Worm (Caenorhabditis elegans) whole organism, L2 larva: ENCODE results near the gene rbm-42.

ENCODE experiments used
- C34F6.9 ChIP-seq: fragments of 150-350 bp; optimal IDR thresholded peaks from 2 replicates; lab custom pipeline; 2014; ENCODE audit warnings: missing biosample characterization, missing genetic modification characterization
- F13H6.1 ChIP-seq: sonication (generic microtip); optimal IDR thresholded peaks from 2 replicates; lab custom pipeline; 2016; ENCODE audit warnings: missing genetic modification characterization, missing compliant biosample characterization
- R02D3.7 ChIP-seq: fragments of 150-350 bp; optimal IDR thresholded peaks from 2 replicates; lab custom pipeline; 2014; ENCODE audit warnings: missing biosample characterization, missing genetic modification characterization
- Y55F3AM.14 ChIP-seq: fragments of 200-800 bp; sonication (Bioruptor generic); optimal IDR thresholded peaks from 2 replicates; lab custom pipeline; 2018; ENCODE audit warnings: mild to moderate bottlenecking, missing genetic modification characterization, missing compliant biosample characterization
- ZK546.5 ChIP-seq: sonication (generic microtip); optimal IDR thresholded peaks from 2 replicates; lab custom pipeline; 2017; ENCODE audit warnings: missing biosample characterization, missing genetic modification characterization
- alr-1 ChIP-seq: fragments of 150-350 bp; optimal IDR thresholded peaks from 2 replicates; lab custom pipeline; 2014; ENCODE audit warnings: missing biosample characterization, missing genetic modification characterization
- aly-2 ChIP-seq: fragments of 150-350 bp; optimal IDR thresholded peaks from 2 replicates; lab custom pipeline; 2014; ENCODE audit warnings: missing biosample characterization, missing genetic modification characterization
- ama-1 ChIP-seq: fragments of 150-350 bp; optimal IDR thresholded peaks from 2 replicates; lab custom pipeline; 2018; ENCODE audit warnings: inconsistent platforms
- blmp-1 ChIP-seq: sonication (generic microtip); optimal IDR thresholded peaks from 2 replicates; lab custom pipeline; 2017; ENCODE audit warnings: missing genetic modification characterization, mild to moderate bottlenecking, missing compliant biosample characterization, antibody characterized with exemption, moderate library complexity; ENCODE audit not compliant: insufficient read depth
- ceh-16 ChIP-seq: fragments of 150-350 bp; optimal IDR thresholded peaks from 2 replicates; lab custom pipeline; 2014; ENCODE audit warnings: missing biosample characterization, missing genetic modification characterization
- ceh-82 ChIP-seq: fragments of 150-350 bp; optimal IDR thresholded peaks from 2 replicates; lab custom pipeline; 2014; ENCODE audit warnings: missing biosample characterization, missing genetic modification characterization
- crh-2 ChIP-seq: sonication (generic microtip); optimal IDR thresholded peaks from 2 replicates; lab custom pipeline; 2017; ENCODE audit warnings: missing biosample characterization, missing genetic modification characterization
- dmd-4 ChIP-seq: sonication (generic microtip); optimal IDR thresholded peaks from 2 replicates; lab custom pipeline; 2017; ENCODE audit warnings: missing biosample characterization, missing genetic modification characterization
- egl-27 ChIP-seq: sonication (generic microtip); optimal IDR thresholded peaks from 3 replicates; lab custom pipeline; 2017; ENCODE audit warnings: missing biosample characterization, missing genetic modification reagents, missing genetic modification characterization
- elt-1 ChIP-seq: fragments of 150-350 bp; optimal IDR thresholded peaks from 2 replicates; lab custom pipeline; 2014; ENCODE audit warnings: missing biosample characterization, missing genetic modification characterization
- elt-3 ChIP-seq: sonication (generic microtip); optimal IDR thresholded peaks from 2 replicates; lab custom pipeline; 2017; ENCODE audit warnings: missing biosample characterization, missing genetic modification characterization
- fos-1 ChIP-seq: fragments of 150-350 bp; optimal IDR thresholded peaks from 2 replicates; lab custom pipeline; 2014; ENCODE audit warnings: missing biosample characterization, missing genetic modification characterization
- gmeb-1 ChIP-seq: fragments of 150-350 bp; optimal IDR thresholded peaks from 2 replicates; lab custom pipeline; 2014; ENCODE audit warnings: missing biosample characterization, missing genetic modification characterization
- lin-11 ChIP-seq: fragments of 150-350 bp; sonication (generic microtip); optimal IDR thresholded peaks from 2 replicates; lab custom pipeline; 2014; ENCODE audit warnings: missing biosample characterization, missing genetic modification characterization, inconsistent platforms, mixed read lengths
- lin-13 ChIP-seq: fragments of 150-350 bp; optimal IDR thresholded peaks from 2 replicates; lab custom pipeline; 2014; ENCODE audit warnings: missing biosample characterization, missing genetic modification reagents, missing genetic modification characterization
- lin-39 ChIP-seq: fragments of 150-350 bp; optimal IDR thresholded peaks from 2 replicates; lab custom pipeline; 2014; ENCODE audit warnings: missing biosample characterization, missing genetic modification reagents, missing genetic modification characterization
- lsy-2 ChIP-seq, 2 experiments: fragments of 150-350 bp in 1 of 2; sonication (generic microtip) in 1 of 2; optimal IDR thresholded peaks; 2 replicates each; lab custom pipeline; 2014 to 2017; ENCODE audit warnings: missing biosample characterization in 2 of 2, missing genetic modification characterization in 2 of 2
- mab-5 ChIP-seq: fragments of 150-350 bp; optimal IDR thresholded peaks from 2 replicates; lab custom pipeline; 2014; ENCODE audit warnings: missing biosample characterization, missing genetic modification characterization
- mbf-1 ChIP-seq: sonication (generic microtip); optimal IDR thresholded peaks from 2 replicates; lab custom pipeline; 2017; ENCODE audit warnings: missing biosample characterization, missing genetic modification characterization
- mdl-1 ChIP-seq, 2 experiments: fragments of 150-350 bp in 1 of 2; sonication (generic microtip) in 1 of 2; optimal IDR thresholded peaks; 2 replicates each; lab custom pipeline; 2017; ENCODE audit warnings: missing biosample characterization in 2 of 2, missing genetic modification characterization in 2 of 2
- nhr-10 ChIP-seq: sonication (generic microtip); optimal IDR thresholded peaks from 2 replicates; lab custom pipeline; 2017; ENCODE audit warnings: missing biosample characterization, missing genetic modification characterization
- nhr-11 ChIP-seq: fragments of 150-350 bp; optimal IDR thresholded peaks from 2 replicates; lab custom pipeline; 2014; ENCODE audit warnings: missing biosample characterization, missing genetic modification characterization
- nhr-12 ChIP-seq: fragments of 150-350 bp; optimal IDR thresholded peaks from 2 replicates; lab custom pipeline; 2014; ENCODE audit warnings: missing biosample characterization, missing genetic modification characterization
- nhr-129 ChIP-seq: fragments of 150-350 bp; optimal IDR thresholded peaks from 2 replicates; lab custom pipeline; 2014; ENCODE audit warnings: missing biosample characterization, missing genetic modification characterization
- nhr-21 ChIP-seq: fragments of 150-350 bp; optimal IDR thresholded peaks from 2 replicates; lab custom pipeline; 2014; ENCODE audit warnings: missing biosample characterization, missing genetic modification characterization
- nhr-23 ChIP-seq: fragments of 150-350 bp; optimal IDR thresholded peaks from 2 replicates; lab custom pipeline; 2014; ENCODE audit warnings: missing biosample characterization, missing genetic modification reagents, missing genetic modification characterization
- nhr-237 ChIP-seq: fragments of 150-350 bp; optimal IDR thresholded peaks from 2 replicates; lab custom pipeline; 2014; ENCODE audit warnings: missing biosample characterization, missing genetic modification characterization
- nhr-25 ChIP-seq: fragments of 150-350 bp; sonication (generic microtip); optimal IDR thresholded peaks from 3 replicates; lab custom pipeline; 2014; ENCODE audit warnings: missing biosample characterization, missing genetic modification characterization
- nhr-6 ChIP-seq: fragments of 150-350 bp; optimal IDR thresholded peaks from 2 replicates; lab custom pipeline; 2014; ENCODE audit warnings: missing biosample characterization, missing genetic modification characterization
- nhr-77 ChIP-seq: fragments of 150-350 bp; optimal IDR thresholded peaks from 2 replicates; lab custom pipeline; 2014; ENCODE audit warnings: missing biosample characterization, missing genetic modification characterization
- sem-4 ChIP-seq: fragments of 150-350 bp; optimal IDR thresholded peaks from 2 replicates; lab custom pipeline; 2014; ENCODE audit warnings: missing biosample characterization, missing genetic modification reagents, missing genetic modification characterization
- skn-1 ChIP-seq: sonication (generic microtip); optimal IDR thresholded peaks from 2 replicates; lab custom pipeline; 2017; ENCODE audit warnings: missing biosample characterization, missing genetic modification characterization
- sma-3 ChIP-seq: sonication (generic microtip); optimal IDR thresholded peaks from 2 replicates; lab custom pipeline; 2016; ENCODE audit warnings: missing genetic modification reagents, missing genetic modification characterization, missing compliant biosample characterization
- sma-9 ChIP-seq, 2 experiments: fragments of 150-350 bp in 1 of 2; sonication (generic microtip) in 1 of 2; optimal IDR thresholded peaks; 2 replicates each; lab custom pipeline; 2014 to 2016; ENCODE audit warnings: missing genetic modification characterization in 2 of 2, mild to moderate bottlenecking in 1 of 2, missing biosample characterization in 1 of 2, missing compliant biosample characterization in 1 of 2, missing genetic modification reagents in 1 of 2, moderate library complexity in 1 of 2
- snpc-4 ChIP-seq: fragments of 150-350 bp; optimal IDR thresholded peaks from 2 replicates; lab custom pipeline; 2014; ENCODE audit warnings: missing biosample characterization, missing genetic modification characterization
- unc-39 ChIP-seq: fragments of 150-350 bp; optimal IDR thresholded peaks from 2 replicates; lab custom pipeline; 2014; ENCODE audit warnings: missing biosample characterization, missing genetic modification characterization
- unc-55 ChIP-seq: fragments of 150-350 bp; sonication (generic microtip); optimal IDR thresholded peaks from 3 replicates; lab custom pipeline; 2014; ENCODE audit warnings: missing biosample characterization, missing genetic modification reagents, missing genetic modification characterization
- unc-62 ChIP-seq: fragments of 150-350 bp; optimal IDR thresholded peaks from 2 replicates; lab custom pipeline; 2014; ENCODE audit warnings: missing biosample characterization, missing genetic modification reagents, missing genetic modification characterization
- zag-1 ChIP-seq: fragments of 150-350 bp; optimal IDR thresholded peaks from 2 replicates; lab custom pipeline; 2014; ENCODE audit warnings: missing biosample characterization, missing genetic modification characterization
- ztf-11 ChIP-seq: sonication (generic microtip); optimal IDR thresholded peaks from 2 replicates; lab custom pipeline; 2017; ENCODE audit warnings: missing biosample characterization, missing genetic modification characterization
- ztf-4 ChIP-seq: fragments of 150-350 bp; optimal IDR thresholded peaks from 2 replicates; lab custom pipeline; 2014; ENCODE audit warnings: missing biosample characterization, missing genetic modification characterization

rbm-42 gene

DNA sequence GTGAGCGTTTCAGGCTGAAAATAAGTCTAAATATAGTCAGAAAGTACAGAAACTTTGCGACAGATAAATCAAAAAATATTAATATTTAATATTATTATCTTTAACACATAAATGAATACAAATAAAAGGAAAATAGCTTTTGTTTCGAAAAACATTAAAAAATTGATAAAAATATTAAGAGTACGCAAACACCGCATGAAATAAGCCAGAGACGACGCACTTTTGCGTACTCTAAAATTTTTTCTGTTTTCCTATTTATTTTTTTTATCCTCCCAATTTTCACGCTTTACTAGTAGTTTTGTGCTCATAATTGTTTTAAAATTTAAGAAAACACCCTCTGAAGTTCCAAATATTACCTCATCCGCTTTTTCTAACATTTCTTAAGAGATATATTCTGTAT, at the start of gene rbm-42, which contains the start of gene grwd-1:
Gene rbm-42, minus strand, starts transcription at position 93 of the 400 bp plus-strand sequence.
Gene grwd-1, plus strand, starts transcription at position 328 of the 400 bp plus-strand sequence.
- TF ChIP-seq aly-2 (tag; lab: Kevin White, UChicago): no peak
- no peak for TF ChIP-seq snpc-4 (tag; lab: Kevin White, UChicago)
- TF ChIP-seq ceh-16 (tag; lab: Kevin White, UChicago): no peak
- no peak for TF ChIP-seq nhr-237 (tag; lab: Kevin White, UChicago)
- peak in 1 of 2 experiments; percentile 54 for TF ChIP-seq lsy-2 (tag; optimal IDR thresholded peaks at IDR 0.05; lab: Kevin White, UChicago)
- no peak for TF ChIP-seq lin-39 (tag; lab: Kevin White, UChicago)
- TF ChIP-seq nhr-11 (tag; lab: Kevin White, UChicago): no peak
- TF ChIP-seq C34F6.9: peak; percentile 64
- no peak for TF ChIP-seq mab-5
- peak; percentile 80 for TF ChIP-seq unc-55 (GFP tag; lab: Kevin White, UChicago)
- peak; percentile 21 for TF ChIP-seq crh-2
- TF ChIP-seq, all 48 proteins: peak for 4

ce11 chrIII:5202641-5203040, 49.6 kb upstream of the rbm-42 start:
- TF ChIP-seq zag-1 (tag; lab: Kevin White, UChicago) (no peak), dmd-4 (tag; lab: Kevin White, UChicago) (no peak), nhr-23 (no peak), sem-4 (tag; lab: Kevin White, UChicago) (no peak), C34F6.9 (peak; percentile 74), egl-27 (tag; lab: Kevin White, UChicago) (peak; percentile 51), unc-39 (tag; lab: Kevin White, UChicago) (no peak), skn-1 (no peak), elt-1 (no peak), Y55F3AM.14 (no peak), mbf-1 (no peak), ztf-11 (tag; lab: Kevin White, UChicago) (no peak), ama-1 (lab: Kevin White, UChicago) (no peak), nhr-21 (peak; percentile 55), F13H6.1 (tag; lab: Kevin White, UChicago) (peak; percentile 54), mdl-1 (tag; optimal IDR thresholded peaks at IDR 0.05; lab: Kevin White, UChicago) (no peak), lsy-2 (tag; optimal IDR thresholded peaks at IDR 0.05; lab: Kevin White, UChicago) (peak; percentile 7 to 51), snpc-4 (tag; lab: Kevin White, UChicago) (no peak), sma-9 (GFP tag; optimal IDR thresholded peaks at IDR 0.05; lab: Kevin White, UChicago) (peak; percentile 80), sma-9 (tag; optimal IDR thresholded peaks at IDR 0.05; lab: Kevin White, UChicago) (no peak), alr-1 (tag; lab: Kevin White, UChicago) (no peak), lin-13 (GFP tag; lab: Kevin White, UChicago) (peak; percentile 55), sma-3 (GFP tag; lab: Kevin White, UChicago) (peak; percentile 63), blmp-1 (tag; lab: Kevin White, UChicago) (peak; percentile 70), elt-3 (tag; lab: Kevin White, UChicago) (no peak), aly-2 (tag; lab: Kevin White, UChicago) (no peak), ceh-16 (tag; lab: Kevin White, UChicago) (no peak), ceh-82 (no peak), gmeb-1 (tag; lab: Kevin White, UChicago) (peak; percentile 54), lin-11 (tag; lab: Kevin White, UChicago) (no peak), nhr-6 (peak; percentile 71), nhr-12 (tag; lab: Kevin White, UChicago) (no peak), ZK546.5 (no peak), lin-39 (tag; lab: Kevin White, UChicago) (no peak), unc-55 (GFP tag; lab: Kevin White, UChicago) (peak; percentile 45), nhr-25 (tag; lab: Kevin White, UChicago) (peak; percentile 92), R02D3.7 (no peak), crh-2 (peak; percentile 86), nhr-77 (no peak), nhr-129 (tag; lab: Kevin White, UChicago) (peak; percentile 80), nhr-237 (tag; lab: Kevin White, UChicago) (no peak), nhr-10 (tag; lab: Kevin White, UChicago) (no peak), nhr-11 (tag; lab: Kevin White, UChicago) (no peak), unc-62 (GFP tag; lab: Kevin White, UChicago) (no peak), fos-1 (tag; lab: Kevin White, UChicago) (peak; percentile 85), ztf-4 (peak; percentile 51)
